Worm (Caenorhabditis elegans) whole organism, early embryonic: Measurements from ENCODE around the gene sri-27.

Experiments used
- F13C5.2 ChIP-seq: sonication (generic microtip); optimal IDR thresholded peaks from 2 replicates; lab custom pipeline; 2017; ENCODE audit warnings: mild to moderate bottlenecking, missing genetic modification characterization, inconsistent platforms, missing compliant biosample characterization
- aly-1 ChIP-seq: sonication (generic microtip); optimal IDR thresholded peaks from 2 replicates; lab custom pipeline; 2016; ENCODE audit warnings: missing genetic modification characterization, missing compliant biosample characterization
- ama-1 ChIP-seq: fragments of 150-350 bp; optimal IDR thresholded peaks from 2 replicates; lab custom pipeline; 2014
- ceh-13 ChIP-seq: fragments of 200-800 bp; sonication (Bioruptor generic); optimal IDR thresholded peaks from 2 replicates; lab custom pipeline; 2018; ENCODE audit warnings: mild to moderate bottlenecking, missing genetic modification characterization, missing compliant biosample characterization
- ceh-36 ChIP-seq: sonication (generic microtip); optimal IDR thresholded peaks from 2 replicates; lab custom pipeline; 2016; ENCODE audit warnings: missing genetic modification characterization, inconsistent platforms, missing compliant biosample characterization
- ets-7 ChIP-seq: sonication (generic microtip); optimal IDR thresholded peaks from 2 replicates; lab custom pipeline; 2016; ENCODE audit warnings: missing genotype, missing genetic modification characterization, missing compliant biosample characterization
- flt-1 ChIP-seq: fragments of 200-800 bp; sonication (Bioruptor generic); IDR thresholded peaks from 2 replicates; pipeline ENCODE4 v1.3.6; 2022; ENCODE audit warnings: missing genetic modification characterization, missing compliant biosample characterization
- hmbx-1 ChIP-seq: sonication (generic microtip); optimal IDR thresholded peaks from 2 replicates; lab custom pipeline; 2016; ENCODE audit warnings: mild to moderate bottlenecking, missing genetic modification characterization, missing compliant biosample characterization
- hmg-4 ChIP-seq: fragments of 200-800 bp; sonication (Bioruptor generic); optimal IDR thresholded peaks from 2 replicates; lab custom pipeline; 2018; ENCODE audit warnings: mild to moderate bottlenecking, missing genetic modification characterization, missing compliant biosample characterization
- pes-1 ChIP-seq: fragments of 200-800 bp; sonication (Bioruptor generic); IDR thresholded peaks from 2 replicates; pipeline ENCODE4 v1.3.6; 2022; ENCODE audit warnings: missing genetic modification reagents, missing genetic modification characterization, missing compliant biosample characterization
- scrt-1 ChIP-seq: fragments of 200-800 bp; sonication (Bioruptor generic); IDR thresholded peaks from 2 replicates; pipeline ENCODE4 v1.3.6; 2022; ENCODE audit warnings: missing genetic modification characterization, missing compliant biosample characterization
- sea-1 ChIP-seq: fragments of 200-800 bp; sonication (Bioruptor generic); conservative IDR thresholded peaks from 2 replicates; pipeline ENCODE4 v1.3.6; 2022; ENCODE audit warnings: missing genetic modification characterization, missing compliant biosample characterization
- tbx-11 ChIP-seq: fragments of 200-800 bp; sonication (Bioruptor generic); IDR thresholded peaks from 2 replicates; pipeline ENCODE4 v1.3.6; 2022; ENCODE audit warnings: missing genetic modification characterization, missing compliant biosample characterization
- tbx-37 ChIP-seq: fragments of 200-800 bp; sonication (Bioruptor generic); conservative IDR thresholded peaks from 2 replicates; pipeline ENCODE4 v1.3.6; 2022; ENCODE audit warnings: missing genetic modification reagents, missing genetic modification characterization, missing compliant biosample characterization

- TF ChIP-seq ceh-13 (no peak), aly-1 (tag; lab: Kevin White, UChicago) (no peak), pes-1 (GFP tag; lab: Robert Waterston, UW) (no peak), flt-1 (no peak), sea-1 (GFP tag; lab: Robert Waterston, UW) (no peak), ama-1 (lab: Kevin White, UChicago) (no peak), hmbx-1 (tag; lab: Kevin White, UChicago) (no peak), ets-7 (tag; lab: Kevin White, UChicago) (no peak), F13C5.2 (tag; lab: Kevin White, UChicago) (no peak), tbx-37 (GFP tag; lab: Robert Waterston, UW) (no peak), tbx-11 (GFP tag; lab: Robert Waterston, UW) (no peak), scrt-1 (no peak), ceh-36 (tag; lab: Kevin White, UChicago) (no peak), hmg-4 (GFP tag; lab: Kevin White, UChicago) (no peak)
Observed at ce11 chrV:1752496-1752895, 27.0 kb downstream of the sri-27 start, which contains the start of gene ZK697.1.
